Worm (Caenorhabditis elegans): ENCODE measurements around the gene H06I04.3.

DNA sequence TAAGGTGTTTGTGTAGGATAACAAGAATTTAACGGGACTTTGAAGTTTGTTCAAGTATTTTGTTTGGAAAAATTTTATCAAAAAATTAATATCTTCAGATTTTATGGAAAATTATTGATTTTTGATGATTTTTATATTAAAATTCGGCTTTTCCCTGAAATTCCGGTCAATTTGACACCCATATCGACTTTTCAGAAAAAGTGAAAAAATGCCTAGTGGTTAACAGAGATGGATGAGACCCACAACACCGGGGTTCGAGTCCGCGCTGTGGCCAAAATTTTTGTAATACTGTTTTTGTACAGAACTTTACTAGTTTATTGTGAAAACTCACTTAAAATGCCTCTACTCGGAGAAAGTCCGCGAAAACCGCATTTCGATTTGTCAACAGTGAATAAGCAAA is 39.2 kb downstream of the H06I04.3 start:
- no peak for TF ChIP-seq alr-1 (tag; optimal IDR thresholded peaks at IDR 0.05; ENCODE audit: borderline replicate concordance)
- TF ChIP-seq sup-37 (GFP tag; optimal IDR thresholded peaks at IDR 0.05): no peak
- no peak for TF ChIP-seq pqm-1 (tag; optimal IDR thresholded peaks at IDR 0.05)
- no peak for TF ChIP-seq nhr-47 (tag; optimal IDR thresholded peaks at IDR 0.05)
- no peak for TF ChIP-seq ama-1 (optimal IDR thresholded peaks at IDR 0.05)
- no peak for TF ChIP-seq mdl-1 (tag; optimal IDR thresholded peaks at IDR 0.05)
- no peak for TF ChIP-seq egl-27 (tag; optimal IDR thresholded peaks at IDR 0.05)
- TF ChIP-seq nhr-11 (tag; optimal IDR thresholded peaks at IDR 0.05): no peak
- no peak for TF ChIP-seq mef-2 (tag; optimal IDR thresholded peaks at IDR 0.05)
- TF ChIP-seq nhr-12 (tag; optimal IDR thresholded peaks at IDR 0.05): no peak
- TF ChIP-seq nhr-90 (tag; optimal IDR thresholded peaks at IDR 0.05; ENCODE audit: poor library complexity): no peak

Measured in whole organism, L1 larva.